Fruit fly (Drosophila melanogaster) whole organism, embryonic: ENCODE measurements around the gene Ice2.

Experiments
- Bgb ChIP-seq: fragments of 200-800 bp; sonication (Bioruptor generic); IDR thresholded peaks from 2 replicates; pipeline ENCODE4 v1.3.6; 2022; ENCODE audit warnings: missing biosample characterization, missing genetic modification characterization; ENCODE audit not compliant: partially characterized antibody
- CG10366 ChIP-seq: fragments of 200-800 bp; sonication (Bioruptor generic); IDR thresholded peaks from 2 replicates; pipeline ENCODE4 v1.3.6; 2022; ENCODE audit warnings: missing biosample characterization, missing genetic modification characterization
- CG1603 ChIP-seq: fragments of 200-800 bp; sonication (Bioruptor generic); optimal IDR thresholded peaks from 2 replicates; lab custom pipeline; 2019; ENCODE audit warnings: missing biosample characterization, mild to moderate bottlenecking, missing genetic modification characterization, moderate library complexity
- CG17186 ChIP-seq: fragments of 200-800 bp; sonication (Bioruptor generic); optimal IDR thresholded peaks from 3 replicates; lab custom pipeline; 2017; ENCODE audit warnings: missing biosample characterization, missing genetic modification reagents, missing genetic modification characterization
- CG17361 ChIP-seq: fragments of 200-800 bp; sonication (Bioruptor generic); IDR thresholded peaks from 3 replicates; pipeline ENCODE4 v1.3.6; 2022; ENCODE audit warnings: missing biosample characterization, missing genetic modification characterization
- CG2120 ChIP-seq: fragments of 200-800 bp; sonication (Bioruptor generic); optimal IDR thresholded peaks from 3 replicates; lab custom pipeline; 2016; ENCODE audit warnings: missing biosample characterization, missing genetic modification characterization
- CG42726 ChIP-seq: fragments of 200-800 bp; sonication (Bioruptor generic); IDR thresholded peaks from 2 replicates; pipeline ENCODE4 v1.3.6; 2022; ENCODE audit warnings: missing biosample characterization, missing genetic modification characterization; ENCODE audit not compliant: partially characterized antibody
- CG4617 ChIP-seq: fragments of 200-800 bp; sonication (Bioruptor generic); optimal IDR thresholded peaks from 3 replicates; lab custom pipeline; 2016; ENCODE audit warnings: missing biosample characterization, missing genetic modification characterization, borderline replicate concordance
- CG4730 ChIP-seq: fragments of 200-800 bp; sonication (Bioruptor generic); IDR thresholded peaks from 2 replicates; pipeline ENCODE4 v1.3.6; 2022; ENCODE audit warnings: missing biosample characterization, missing genetic modification characterization
- CG4854 ChIP-seq: fragments of 200-800 bp; sonication (Bioruptor generic); optimal IDR thresholded peaks from 2 replicates; lab custom pipeline; 2016; ENCODE audit warnings: missing biosample characterization, missing genetic modification characterization, inconsistent platforms
- CG7963 ChIP-seq: fragments of 200-800 bp; sonication (Bioruptor generic); IDR thresholded peaks from 3 replicates; pipeline ENCODE4 v1.3.6; 2022; ENCODE audit warnings: missing biosample characterization, missing genetic modification characterization; ENCODE audit not compliant: partially characterized antibody
- CG8478 ChIP-seq: fragments of >200 bp; optimal IDR thresholded peaks from 2 replicates; lab custom pipeline; 2018
- CG9437 ChIP-seq: fragments of 200-800 bp; sonication (Bioruptor generic); optimal IDR thresholded peaks from 2 replicates; lab custom pipeline; 2018; ENCODE audit warnings: missing biosample characterization, mild to moderate bottlenecking, missing genetic modification characterization
- CTCF ChIP-seq: fragments of 200-800 bp; sonication (Bioruptor generic); optimal IDR thresholded peaks from 2 replicates; lab custom pipeline; 2017; ENCODE audit warnings: missing biosample characterization, mild to moderate bottlenecking, missing genetic modification characterization, moderate library complexity
- D19B ChIP-seq: fragments of 200-800 bp; sonication (Bioruptor generic); optimal IDR thresholded peaks from 2 replicates; lab custom pipeline; 2017; ENCODE audit warnings: missing biosample characterization, mild to moderate bottlenecking, missing genetic modification characterization
- Dek ChIP-seq: fragments of 200-800 bp; sonication (Bioruptor generic); optimal IDR thresholded peaks from 3 replicates; lab custom pipeline; 2019; ENCODE audit warnings: missing biosample characterization, mild to moderate bottlenecking, missing genetic modification characterization, moderate library complexity
- Dip3 ChIP-seq: fragments of 200-800 bp; sonication (Bioruptor generic); optimal IDR thresholded peaks from 3 replicates; lab custom pipeline; 2016; ENCODE audit warnings: missing biosample characterization, missing genetic modification characterization
- Dll ChIP-seq: fragments of 200-800 bp; sonication (Bioruptor generic); IDR thresholded peaks from 4 replicates; pipeline ENCODE4 v1.3.6; 2022; ENCODE audit warnings: missing biosample characterization, missing genetic modification characterization; ENCODE audit not compliant: partially characterized antibody
- Dref ChIP-seq: fragments of 200-800 bp; sonication (Bioruptor generic); IDR thresholded peaks from 2 replicates; pipeline ENCODE4 v1.3.6; 2022; ENCODE audit warnings: missing biosample characterization, missing genetic modification characterization
- E2f2 ChIP-seq: fragments of 200-800 bp; sonication (Bioruptor generic); IDR thresholded peaks from 2 replicates; pipeline ENCODE4 v1.3.6; 2022; ENCODE audit warnings: missing biosample characterization, missing genetic modification characterization
- ERR ChIP-seq: fragments of 200-800 bp; sonication (Bioruptor generic); optimal IDR thresholded peaks from 2 replicates; lab custom pipeline; 2016; ENCODE audit warnings: missing biosample characterization, missing genetic modification characterization
- Elba2 ChIP-seq: fragments of 200-800 bp; sonication (Bioruptor generic); optimal IDR thresholded peaks from 3 replicates; lab custom pipeline; 2016; ENCODE audit warnings: missing biosample characterization, missing genetic modification characterization
- Ets65A ChIP-seq: fragments of 200-800 bp; sonication (Bioruptor generic); peaks from one replicate; lab custom pipeline; 2016; ENCODE audit warnings: missing biosample characterization, missing genetic modification characterization
- Ets97D ChIP-seq: fragments of 200-800 bp; sonication (Bioruptor generic); optimal IDR thresholded peaks from 3 replicates; lab custom pipeline; 2016; ENCODE audit warnings: missing biosample characterization, missing genetic modification characterization
- Fer3 ChIP-seq: fragments of 200-800 bp; sonication (Bioruptor generic); optimal IDR thresholded peaks from 2 replicates; lab custom pipeline; 2018; ENCODE audit warnings: missing biosample characterization, mild to moderate bottlenecking, missing genetic modification characterization, moderate library complexity
- MBD-R2 ChIP-seq: fragments of 200-800 bp; sonication (Bioruptor generic); IDR thresholded peaks from 2 replicates; pipeline ENCODE4 v1.3.6; 2022; ENCODE audit warnings: missing biosample characterization, missing genetic modification characterization
- Myb ChIP-seq: fragments of 200-800 bp; sonication (Bioruptor generic); optimal IDR thresholded peaks from 2 replicates; lab custom pipeline; 2016; ENCODE audit warnings: missing biosample characterization, missing genetic modification characterization
- NC2β ChIP-seq: fragments of 200-800 bp; sonication (Bioruptor generic); optimal IDR thresholded peaks from 2 replicates; lab custom pipeline; 2016; ENCODE audit warnings: missing biosample characterization, missing genetic modification characterization
- Oaz ChIP-seq: fragments of 200-800 bp; sonication (Bioruptor generic); IDR thresholded peaks from 2 replicates; pipeline ENCODE4 v1.3.6; 2022; ENCODE audit warnings: missing biosample characterization, missing genetic modification characterization
- Poxn ChIP-seq: fragments of 200-800 bp; sonication (Bioruptor generic); IDR thresholded peaks from 2 replicates; pipeline ENCODE4 v1.3.6; 2022; ENCODE audit warnings: missing biosample characterization, missing genetic modification characterization
- Sry-β ChIP-seq: fragments of 200-800 bp; sonication (Bioruptor generic); optimal IDR thresholded peaks from 2 replicates; lab custom pipeline; 2018; ENCODE audit warnings: missing biosample characterization, mild to moderate bottlenecking, missing genetic modification characterization, moderate library complexity
- br ChIP-seq: fragments of >200 bp; optimal IDR thresholded peaks from 2 replicates; lab custom pipeline; 2017
- cg ChIP-seq: fragments of 200-800 bp; sonication (Bioruptor generic); optimal IDR thresholded peaks from 3 replicates; lab custom pipeline; 2019; ENCODE audit warnings: missing biosample characterization, mild to moderate bottlenecking, missing genetic modification characterization, moderate library complexity
- chinmo ChIP-seq: fragments of 200-800 bp; sonication (Bioruptor generic); IDR thresholded peaks from 4 replicates; pipeline ENCODE4 v1.3.6; 2022; ENCODE audit warnings: missing biosample characterization, missing genetic modification characterization; ENCODE audit not compliant: partially characterized antibody
- disco-r ChIP-seq: fragments of 200-800 bp; sonication (Bioruptor generic); optimal IDR thresholded peaks from 2 replicates; lab custom pipeline; 2016; ENCODE audit warnings: missing biosample characterization, missing genetic modification characterization
- gfzf ChIP-seq: fragments of 200-800 bp; sonication (Bioruptor generic); optimal IDR thresholded peaks from 2 replicates; lab custom pipeline; 2016; ENCODE audit warnings: missing biosample characterization, mild to moderate bottlenecking, missing genetic modification characterization, moderate library complexity
- grau ChIP-seq: fragments of 200-800 bp; optimal IDR thresholded peaks from 3 replicates; lab custom pipeline; 2019; ENCODE audit warnings: missing biosample characterization, mild to moderate bottlenecking, missing genetic modification characterization, moderate library complexity
- hb ChIP-seq: fragments of 200-800 bp; sonication (Bioruptor generic); IDR thresholded peaks from 3 replicates; pipeline ENCODE4 v1.3.6; 2022; ENCODE audit warnings: missing biosample characterization, missing genetic modification characterization; ENCODE audit not compliant: partially characterized antibody
- insv ChIP-seq, 2 experiments: fragments of 200-800 bp; sonication (Bioruptor generic); optimal IDR thresholded peaks; 3 replicates each; lab custom pipeline; 2016 to 2018; ENCODE audit warnings: missing biosample characterization in 2 of 2, missing genetic modification characterization in 2 of 2
- luna ChIP-seq: fragments of 200-800 bp; sonication (Bioruptor generic); optimal IDR thresholded peaks from 2 replicates; lab custom pipeline; 2016; ENCODE audit warnings: missing biosample characterization, missing genetic modification characterization
- nmo ChIP-seq: fragments of 200-800 bp; sonication (Bioruptor generic); optimal IDR thresholded peaks from 2 replicates; lab custom pipeline; 2018; ENCODE audit warnings: missing biosample characterization, mild to moderate bottlenecking, missing genetic modification characterization, moderate library complexity
- oc ChIP-seq: fragments of 200-800 bp; sonication (Bioruptor generic); optimal IDR thresholded peaks from 2 replicates; lab custom pipeline; 2018; ENCODE audit warnings: missing biosample characterization, mild to moderate bottlenecking, missing genetic modification characterization, moderate library complexity
- pita ChIP-seq: fragments of 200-800 bp; sonication (Bioruptor generic); optimal IDR thresholded peaks from 2 replicates; lab custom pipeline; 2017; ENCODE audit warnings: missing biosample characterization, mild to moderate bottlenecking, missing genetic modification characterization
- pzg ChIP-seq: fragments of 200-800 bp; sonication (Bioruptor generic); optimal IDR thresholded peaks from 3 replicates; lab custom pipeline; 2018; ENCODE audit warnings: missing biosample characterization, mild to moderate bottlenecking, missing genetic modification characterization, moderate library complexity
- salm ChIP-seq: fragments of 200-800 bp; sonication (Bioruptor generic); optimal IDR thresholded peaks from 2 replicates; lab custom pipeline; 2018; ENCODE audit warnings: missing biosample characterization, mild to moderate bottlenecking, missing genetic modification characterization
- sim ChIP-seq: fragments of 200-800 bp; sonication (Bioruptor generic); IDR thresholded peaks from 2 replicates; pipeline ENCODE4 v1.3.6; 2022; ENCODE audit warnings: missing biosample characterization, missing genetic modification characterization
- slbo ChIP-seq: fragments of 200-800 bp; sonication (Bioruptor generic); IDR thresholded peaks from 2 replicates; pipeline ENCODE4 v1.3.6; 2022; ENCODE audit warnings: missing biosample characterization, missing genetic modification characterization
- slp2 ChIP-seq: fragments of 200-800 bp; sonication (Bioruptor generic); optimal IDR thresholded peaks from 2 replicates; lab custom pipeline; 2016; ENCODE audit warnings: missing biosample characterization, missing genetic modification characterization
- tup ChIP-seq: fragments of 200-800 bp; sonication (Bioruptor generic); optimal IDR thresholded peaks from 2 replicates; lab custom pipeline; 2016; ENCODE audit warnings: missing biosample characterization, mild to moderate bottlenecking, missing genetic modification characterization, moderate library complexity
- vvl ChIP-seq: fragments of 200-800 bp; sonication (Bioruptor generic); IDR thresholded peaks from 2 replicates; pipeline ENCODE4 v1.3.6; 2022; ENCODE audit warnings: missing biosample characterization, missing genetic modification characterization
- zen2 ChIP-seq: fragments of 200-800 bp; sonication (Bioruptor generic); IDR thresholded peaks from 3 replicates; pipeline ENCODE4 v1.3.6; 2022; ENCODE audit warnings: missing biosample characterization, missing genetic modification characterization; ENCODE audit not compliant: partially characterized antibody

Ice2 gene

DNA sequence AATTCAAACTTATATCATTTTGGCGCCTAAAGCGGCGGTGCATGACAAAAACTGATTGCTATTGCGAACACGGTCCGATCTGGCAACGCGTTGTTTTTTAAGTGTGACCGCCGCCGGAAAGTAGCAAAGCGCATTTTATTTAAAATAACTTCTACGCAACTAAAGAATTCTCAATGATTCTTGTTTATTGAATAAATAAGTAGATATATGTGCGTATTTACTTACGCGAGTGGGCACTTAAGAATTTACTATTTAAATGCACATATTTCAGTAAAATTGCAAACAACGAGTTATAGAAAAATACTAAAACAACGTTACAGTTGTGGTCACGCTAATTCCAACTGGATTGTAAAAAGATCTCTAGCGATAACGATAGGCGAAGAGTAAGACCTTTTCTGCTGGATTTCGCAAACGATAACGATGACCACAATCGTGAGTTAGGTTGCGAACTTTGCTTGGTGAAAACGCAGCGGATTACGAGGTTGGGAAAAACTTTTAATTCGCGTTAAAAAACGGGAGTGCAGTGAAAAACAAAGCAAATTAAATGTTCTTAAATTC lies 26.0 kb downstream of the Ice2 start (continued):
- TF ChIP-seq Dip3 (GFP tag; lab: Kevin White, UChicago) (peak; percentile 36), Sry-β (no peak), cg (GFP tag; lab: Kevin White, UChicago) (no peak), CG10366 (GFP tag; lab: Robert Waterston, UW) (no peak), CG42726 (peak; percentile 55), pita (peak; percentile 47), Dll (GFP tag; lab: Robert Waterston, UW) (peak; percentile 71), insv (GFP tag; optimal IDR thresholded peaks at IDR 0.05; lab: Kevin White, UChicago) (peak; percentile 72 to 97), Myb (peak; percentile 52), Poxn (GFP tag; lab: Robert Waterston, UW) (no peak), Fer3 (tag; lab: Kevin White, UChicago) (no peak), D19B (GFP tag; lab: Kevin White, UChicago) (no peak), pzg (peak; percentile 85), zen2 (peak; percentile 39; the same call in 1 of the 3 replicates), CG4854 (GFP tag; lab: Kevin White, UChicago) (no peak), slp2 (GFP tag; lab: Kevin White, UChicago) (no peak), Dref (GFP tag; lab: Robert Waterston, UW) (peak; percentile 87), disco-r (GFP tag; lab: Kevin White, UChicago) (no peak), Elba2 (GFP tag; lab: Kevin White, UChicago) (peak; percentile 5), CG9437 (GFP tag; lab: Kevin White, UChicago) (peak; percentile 76), sim (GFP tag; lab: Robert Waterston, UW) (no peak), oc (tag; lab: Kevin White, UChicago) (peak; percentile 13), CG4730 (GFP tag; lab: Robert Waterston, UW) (no peak), tup (GFP tag; lab: Kevin White, UChicago) (no peak), Ets65A (GFP tag; lab: Kevin White, UChicago) (peak; percentile 25), CG17361 (GFP tag; lab: Robert Waterston, UW) (0 out of 3 replicates have a peak, but pooled peaks have one; percentile 25), CG17186 (peak; percentile 39), slbo (0 out of 2 replicates have a peak, but pooled peaks have one; percentile 9), MBD-R2 (GFP tag; lab: Robert Waterston, UW) (0 out of 2 replicates have a peak, but pooled peaks have one; percentile 13), CG4617 (GFP tag; lab: Kevin White, UChicago) (peak; percentile 48), E2f2 (peak; percentile 98), CG2120 (GFP tag; lab: Kevin White, UChicago) (peak; percentile 45), gfzf (GFP tag; lab: Kevin White, UChicago) (peak; percentile 87), CG8478 (lab: Kevin White, UChicago) (no peak), NC2β (GFP tag; lab: Kevin White, UChicago) (peak; percentile 3), hb (GFP tag; lab: Robert Waterston, UW) (peak; percentile 65; the same call in 1 of the 3 replicates), nmo (GFP tag; lab: Kevin White, UChicago) (peak; percentile 62), salm (tag; lab: Kevin White, UChicago) (no peak), Oaz (GFP tag; lab: Robert Waterston, UW) (no peak), Dek (tag; lab: Kevin White, UChicago) (no peak), Ets97D (GFP tag; lab: Kevin White, UChicago) (peak; percentile 83), ERR (GFP tag; lab: Kevin White, UChicago) (no peak), luna (GFP tag; lab: Kevin White, UChicago) (no peak), vvl (0 out of 2 replicates have a peak, but pooled peaks have one; percentile 7), br (lab: Kevin White, UChicago) (no peak), CG1603 (tag; lab: Kevin White, UChicago) (peak; percentile 22), CTCF (GFP tag; lab: Kevin White, UChicago) (peak; percentile 27), chinmo (GFP tag; lab: Robert Waterston, UW) (0 out of 4 replicates have a peak, but pooled peaks have one; percentile 65), CG7963 (no peak; the same call in 2 of the 3 replicates), Bgb (GFP tag; lab: Robert Waterston, UW) (peak; percentile 49), grau (peak; percentile 8)
